Fruit fly (Drosophila melanogaster) whole organism, embryonic: ENCODE data around the gene spas.
A peak's percentile ranks its signal among the peaks of the same experiment; 100 is the strongest.

Source experiments
- BEAF-32 ChIP-seq: fragments of 200-800 bp; sonication (Bioruptor generic); optimal IDR thresholded peaks from 3 replicates; lab custom pipeline; 2017; ENCODE audit warnings: missing biosample characterization, missing genetic modification characterization, mild to moderate bottlenecking, moderate library complexity, missing genetic modification reagents
- Blimp-1 ChIP-seq: fragments of 200-800 bp; sonication (Bioruptor generic); optimal IDR thresholded peaks from 3 replicates; lab custom pipeline; 2018; ENCODE audit warnings: missing biosample characterization, missing genetic modification characterization, mild to moderate bottlenecking, moderate library complexity, missing genetic modification reagents
- CG1233 ChIP-seq: fragments of 200-800 bp; sonication (Bioruptor generic); optimal IDR thresholded peaks from 4 replicates; lab custom pipeline; 2018; ENCODE audit warnings: missing biosample characterization, mild to moderate bottlenecking, missing genetic modification characterization
- CG12769 ChIP-seq: fragments of 200-800 bp; sonication (Bioruptor generic); optimal IDR thresholded peaks from 2 replicates; lab custom pipeline; 2019; ENCODE audit warnings: missing biosample characterization, mild to moderate bottlenecking, missing genetic modification characterization, moderate library complexity
- CG14441 ChIP-seq: fragments of 200-800 bp; sonication (Bioruptor generic); IDR thresholded peaks from 2 replicates; pipeline ENCODE4 v1.3.6; 2022; ENCODE audit warnings: missing biosample characterization, missing genetic modification characterization
- CG17186 ChIP-seq: fragments of 200-800 bp; sonication (Bioruptor generic); optimal IDR thresholded peaks from 3 replicates; lab custom pipeline; 2017; ENCODE audit warnings: missing biosample characterization, missing genetic modification reagents, missing genetic modification characterization
- CG17612 ChIP-seq: fragments of 200-800 bp; sonication (Bioruptor generic); IDR thresholded peaks from 2 replicates; pipeline ENCODE4 v1.3.6; 2022; ENCODE audit warnings: missing biosample characterization, missing genetic modification characterization
- CG18262 ChIP-seq: fragments of 200-800 bp; optimal IDR thresholded peaks from 3 replicates; lab custom pipeline; 2019; ENCODE audit warnings: missing biosample characterization, mild to moderate bottlenecking, missing genetic modification characterization, moderate library complexity
- CG18599 ChIP-seq: fragments of 200-800 bp; sonication (Bioruptor generic); optimal IDR thresholded peaks from 3 replicates; lab custom pipeline; 2017; ENCODE audit warnings: missing biosample characterization, missing genetic modification characterization, mild to moderate bottlenecking, moderate library complexity, missing genetic modification reagents
- CG2875 ChIP-seq: fragments of 200-800 bp; sonication (Bioruptor generic); optimal IDR thresholded peaks from 2 replicates; lab custom pipeline; 2017; ENCODE audit warnings: missing biosample characterization, mild to moderate bottlenecking, missing genetic modification characterization, missing genetic modification reagents
- CG30020 ChIP-seq: fragments of 200-800 bp; optimal IDR thresholded peaks from 2 replicates; lab custom pipeline; 2019; ENCODE audit warnings: missing biosample characterization, mild to moderate bottlenecking, missing genetic modification characterization, moderate library complexity
- CG32772 ChIP-seq: fragments of 200-800 bp; sonication (Bioruptor generic); IDR thresholded peaks from 2 replicates; pipeline ENCODE4 v1.3.6; 2022; ENCODE audit warnings: missing biosample characterization, missing genetic modification characterization
- CG33213 ChIP-seq: fragments of 200-800 bp; sonication (Bioruptor generic); optimal IDR thresholded peaks from 3 replicates; lab custom pipeline; 2016; ENCODE audit warnings: missing biosample characterization, missing genetic modification characterization
- CG4282 ChIP-seq: fragments of 200-800 bp; sonication (Bioruptor generic); optimal IDR thresholded peaks from 2 replicates; lab custom pipeline; 2016; ENCODE audit warnings: missing biosample characterization, missing genetic modification characterization
- CG4404 ChIP-seq: fragments of 200-800 bp; sonication (Bioruptor generic); IDR thresholded peaks from 2 replicates; pipeline ENCODE4 v1.3.6; 2022; ENCODE audit warnings: missing biosample characterization, missing genetic modification characterization
- Chrac-16 ChIP-seq: fragments of 200-800 bp; sonication (Bioruptor generic); optimal IDR thresholded peaks from 3 replicates; lab custom pipeline; 2016; ENCODE audit warnings: missing biosample characterization, missing genetic modification characterization
- GATAe ChIP-seq: fragments of 200-800 bp; sonication (Bioruptor generic); conservative IDR thresholded peaks from 2 replicates; pipeline ENCODE4 v1.3.6; 2022; ENCODE audit warnings: missing biosample characterization, missing genetic modification characterization
- Jarid2 ChIP-seq: fragments of 200-800 bp; sonication (Bioruptor generic); optimal IDR thresholded peaks from 3 replicates; lab custom pipeline; 2017; ENCODE audit warnings: mild to moderate bottlenecking, missing biosample characterization, missing genetic modification reagents, missing genetic modification characterization
- PHDP ChIP-seq: fragments of 200-800 bp; sonication (Bioruptor generic); optimal IDR thresholded peaks from 3 replicates; lab custom pipeline; 2018; ENCODE audit warnings: missing biosample characterization, mild to moderate bottlenecking, missing genetic modification characterization, moderate library complexity
- Ptx1 ChIP-seq: fragments of 200-800 bp; sonication (Bioruptor generic); IDR thresholded peaks from 2 replicates; pipeline ENCODE4 v1.3.6; 2022; ENCODE audit warnings: missing biosample characterization, missing genetic modification characterization
- Sox102F ChIP-seq: fragments of 200-800 bp; sonication (Bioruptor generic); optimal IDR thresholded peaks from 2 replicates; lab custom pipeline; 2018; ENCODE audit warnings: missing biosample characterization, mild to moderate bottlenecking, missing genetic modification characterization, moderate library complexity
- Tbp ChIP-seq: fragments of >200 bp; optimal IDR thresholded peaks from 2 replicates; lab custom pipeline; 2018; ENCODE audit warnings: missing biosample characterization, missing genetic modification characterization
- az2 ChIP-seq: fragments of 200-800 bp; sonication (Bioruptor generic); optimal IDR thresholded peaks from 3 replicates; lab custom pipeline; 2016; ENCODE audit warnings: missing biosample characterization, missing genetic modification characterization
- br ChIP-seq: fragments of >200 bp; optimal IDR thresholded peaks from 2 replicates; lab custom pipeline; 2017
- dimm ChIP-seq: fragments of 200-800 bp; sonication (Bioruptor generic); IDR thresholded peaks from 2 replicates; pipeline ENCODE4 v1.3.6; 2022; ENCODE audit warnings: missing biosample characterization, missing genetic modification characterization
- dm ChIP-seq: fragments of 200-800 bp; sonication (Bioruptor generic); optimal IDR thresholded peaks from 3 replicates; lab custom pipeline; 2016; ENCODE audit warnings: missing biosample characterization, missing genetic modification characterization
- ewg ChIP-seq: fragments of 200-800 bp; sonication (Bioruptor generic); optimal IDR thresholded peaks from 3 replicates; lab custom pipeline; 2017; ENCODE audit warnings: mild to moderate bottlenecking, missing biosample characterization, missing genetic modification reagents, missing genetic modification characterization
- gce ChIP-seq: fragments of 200-800 bp; sonication (Bioruptor generic); IDR thresholded peaks from 3 replicates; pipeline ENCODE4 v1.3.6; 2022; ENCODE audit warnings: missing biosample characterization, missing genetic modification characterization
- hkb ChIP-seq, 2 experiments: fragments of 200-800 bp in 1 of 2; fragments of >200 bp in 1 of 2; sonication (Bioruptor generic) in 1 of 2; IDR thresholded peaks in 1 of 2; optimal IDR thresholded peaks in 1 of 2; 2 replicates each; pipeline versions ENCODE4 v1.3.6 to Lab custom; 2017 to 2022; ENCODE audit warnings: missing biosample characterization in 1 of 2, missing genetic modification characterization in 1 of 2
- ken ChIP-seq: fragments of 200-800 bp; sonication (Bioruptor generic); IDR thresholded peaks from 3 replicates; pipeline ENCODE4 v1.3.6; 2022; ENCODE audit warnings: missing biosample characterization, missing genetic modification characterization
- klu ChIP-seq: fragments of 200-800 bp; sonication (Bioruptor generic); IDR thresholded peaks from 2 replicates; pipeline ENCODE4 v1.3.6; 2022; ENCODE audit warnings: missing biosample characterization, missing genetic modification characterization
- lmd ChIP-seq: fragments of 200-800 bp; sonication (Bioruptor generic); IDR thresholded peaks from 2 replicates; pipeline ENCODE4 v1.3.6; 2022; ENCODE audit warnings: missing biosample characterization, missing genetic modification characterization
- odd ChIP-seq: fragments of 200-800 bp; sonication (Bioruptor generic); optimal IDR thresholded peaks from 2 replicates; lab custom pipeline; 2017; ENCODE audit warnings: missing biosample characterization, mild to moderate bottlenecking, missing genetic modification characterization
- onecut ChIP-seq: fragments of 200-800 bp; sonication (Bioruptor generic); IDR thresholded peaks from 2 replicates; pipeline ENCODE4 v1.3.6; 2022; ENCODE audit warnings: missing biosample characterization, missing genetic modification characterization
- pita ChIP-seq: fragments of 200-800 bp; sonication (Bioruptor generic); optimal IDR thresholded peaks from 2 replicates; lab custom pipeline; 2017; ENCODE audit warnings: missing biosample characterization, mild to moderate bottlenecking, missing genetic modification characterization
- schlank ChIP-seq: fragments of 200-800 bp; sonication (Bioruptor generic); optimal IDR thresholded peaks from 2 replicates; lab custom pipeline; 2018; ENCODE audit warnings: missing biosample characterization, mild to moderate bottlenecking, missing genetic modification characterization
- sima ChIP-seq: fragments of 200-800 bp; sonication (Bioruptor generic); optimal IDR thresholded peaks from 2 replicates; lab custom pipeline; 2016; ENCODE audit warnings: missing biosample characterization, missing genetic modification characterization
- stc ChIP-seq: fragments of 200-800 bp; sonication (Bioruptor generic); IDR thresholded peaks from 2 replicates; pipeline ENCODE4 v1.3.6; 2022; ENCODE audit warnings: missing biosample characterization, missing genetic modification characterization
- tap ChIP-seq: fragments of 200-800 bp; optimal IDR thresholded peaks from 3 replicates; lab custom pipeline; 2019; ENCODE audit warnings: missing biosample characterization, mild to moderate bottlenecking, missing genetic modification characterization, moderate library complexity
- tna ChIP-seq: fragments of 200-800 bp; sonication (Bioruptor generic); IDR thresholded peaks from 2 replicates; pipeline ENCODE4 v1.3.6; 2022; ENCODE audit warnings: missing biosample characterization, missing genetic modification characterization; ENCODE audit not compliant: partially characterized antibody
- vnd ChIP-seq: fragments of 200-800 bp; sonication (Bioruptor generic); IDR thresholded peaks from 3 replicates; pipeline ENCODE4 v1.3.6; 2022; ENCODE audit warnings: missing biosample characterization, missing genetic modification characterization; ENCODE audit not compliant: partially characterized antibody
- zen ChIP-seq: fragments of 200-800 bp; sonication (Bioruptor generic); optimal IDR thresholded peaks from 3 replicates; lab custom pipeline; 2018; ENCODE audit warnings: missing biosample characterization, mild to moderate bottlenecking, missing genetic modification characterization, moderate library complexity
- zen2 ChIP-seq: fragments of 200-800 bp; sonication (Bioruptor generic); IDR thresholded peaks from 3 replicates; pipeline ENCODE4 v1.3.6; 2022; ENCODE audit warnings: missing biosample characterization, missing genetic modification characterization; ENCODE audit not compliant: partially characterized antibody

spas gene

dm6 chr3R:24037538-24038265, at the start of gene spas (continued):
- TF ChIP-seq schlank (peak; percentile 22), tap (tag; lab: Kevin White, UChicago) (no peak), BEAF-32 (GFP tag; lab: Kevin White, UChicago) (peak; percentile 96), tna (GFP tag; lab: Robert Waterston, UW) (peak; percentile 79; the same call in 1 of the 2 replicates), stc (GFP tag; lab: Robert Waterston, UW) (peak; percentile 47; the same call in 1 of the 2 replicates), CG33213 (peak; percentile 5), dimm (GFP tag; lab: Robert Waterston, UW) (peak; percentile 54), vnd (GFP tag; lab: Robert Waterston, UW) (peak; percentile 96), az2 (GFP tag; lab: Kevin White, UChicago) (peak; percentile 57), GATAe (GFP tag; lab: Robert Waterston, UW) (no peak), CG17186 (GFP tag; lab: Kevin White, UChicago) (peak; percentile 59), Blimp-1 (no peak), CG14441 (GFP tag; lab: Robert Waterston, UW) (peak; percentile 74), gce (GFP tag; lab: Robert Waterston, UW) (no peak), CG1233 (GFP tag; lab: Kevin White, UChicago) (peak; percentile 48), CG18599 (GFP tag; lab: Kevin White, UChicago) (peak; percentile 44), ewg (peak; percentile 49), sima (no peak), CG17612 (GFP tag; lab: Robert Waterston, UW) (no peak), CG4404 (GFP tag; lab: Robert Waterston, UW) (peak; percentile 81), zen2 (GFP tag; lab: Robert Waterston, UW) (peak; percentile 80), Tbp (GFP tag; lab: Kevin White, UChicago) (no peak), pita (GFP tag; lab: Kevin White, UChicago) (no peak), CG30020 (peak; percentile 65), Chrac-16 (peak; percentile 77), br (lab: Kevin White, UChicago) (no peak), CG18262 (tag; lab: Kevin White, UChicago) (peak; percentile 61), dm (GFP tag; lab: Kevin White, UChicago) (peak; percentile 67), CG12769 (no peak), CG4282 (GFP tag; lab: Kevin White, UChicago) (no peak), hkb (optimal IDR thresholded peaks at IDR 0.05; lab: Kevin White, UChicago) (peak; percentile 41), hkb (GFP tag; IDR thresholded peaks at IDR 0.05; lab: Robert Waterston, UW) (peak; percentile 55), onecut (GFP tag; lab: Robert Waterston, UW) (peak; percentile 26; the same call in 1 of the 2 replicates), Ptx1 (GFP tag; lab: Robert Waterston, UW) (peak; percentile 81), lmd (GFP tag; lab: Robert Waterston, UW) (peak; percentile 74), Sox102F (GFP tag; lab: Kevin White, UChicago) (no peak), ken (peak; percentile 79), zen (tag; lab: Kevin White, UChicago) (peak; percentile 59), odd (no peak), Jarid2 (no peak), klu (GFP tag; lab: Robert Waterston, UW) (peak; percentile 60; the same call in 1 of the 2 replicates), CG2875 (GFP tag; lab: Kevin White, UChicago) (no peak), PHDP (peak; percentile 46), CG32772 (peak; percentile 87)
